Fruit fly (Drosophila melanogaster): ENCODE data around the gene tgo.
A peak's percentile ranks its signal among the peaks of the same experiment; 100 is the strongest.

Gene tgo

DNA sequence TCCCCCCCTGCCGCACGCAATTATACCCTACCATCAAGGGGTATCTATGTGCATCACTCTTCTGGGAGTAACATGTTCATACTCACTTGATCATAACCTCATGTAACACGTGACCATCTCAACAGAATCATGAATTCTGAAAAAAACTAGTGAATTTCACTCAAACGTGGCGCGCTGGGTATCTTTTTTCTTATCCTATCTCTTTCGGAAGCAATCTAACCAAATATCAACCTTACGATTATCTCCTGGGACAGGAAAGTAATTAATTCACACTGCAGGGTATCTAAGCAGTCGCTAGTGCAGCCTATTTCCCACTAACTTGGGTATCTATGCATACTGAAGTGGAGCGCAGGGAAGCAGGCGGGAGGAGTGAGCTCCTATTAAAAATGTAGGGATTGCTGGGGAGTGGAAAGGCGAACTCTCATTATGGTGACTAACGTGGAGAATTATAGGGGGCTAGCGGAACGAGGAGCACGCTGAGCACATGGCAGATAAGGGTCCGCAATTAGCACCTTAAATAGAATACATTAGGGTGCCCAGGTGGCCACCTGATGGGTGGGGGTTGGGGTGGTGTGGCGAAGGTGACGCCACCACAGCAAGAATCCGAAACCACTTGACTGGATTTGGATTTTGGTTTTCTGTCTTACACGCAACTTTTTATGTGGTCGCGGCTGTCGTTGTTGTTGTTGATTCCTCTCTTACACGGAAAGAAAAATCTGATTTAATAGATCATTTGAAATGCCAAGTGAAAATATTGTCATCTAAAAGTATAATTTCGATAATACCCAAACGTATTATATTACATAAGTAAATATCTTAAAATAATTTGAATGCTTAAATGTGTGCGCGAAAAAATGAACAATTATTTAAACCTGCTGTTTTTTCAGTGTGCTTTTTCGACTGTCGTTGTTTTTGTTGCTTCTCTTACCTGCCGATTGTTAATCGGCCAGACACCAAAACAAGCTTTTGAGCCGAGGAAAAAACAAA, 35.6 kb upstream of the tgo start (continued):
- TF ChIP-seq Met (GFP tag; optimal IDR thresholded peaks at IDR 0.05) (peak; percentile 93), CG8319 (GFP tag; optimal IDR thresholded peaks at IDR 0.05) (peak; percentile 68), Sox102F (GFP tag; optimal IDR thresholded peaks at IDR 0.05) (peak; percentile 90), OdsH (GFP tag; optimal IDR thresholded peaks at IDR 0.05) (peak; percentile 91), vri (GFP tag; optimal IDR thresholded peaks at IDR 0.05) (peak; percentile 94), Lpt (GFP tag; optimal IDR thresholded peaks at IDR 0.05) (peak; percentile 66), CG6792 (GFP tag; optimal IDR thresholded peaks at IDR 0.05) (peak; percentile 86), Hr4 (GFP tag; optimal IDR thresholded peaks at IDR 0.05) (peak; percentile 80), CG6854 (GFP tag; optimal IDR thresholded peaks at IDR 0.05) (peak; percentile 82), CG11294 (GFP tag; IDR thresholded peaks at IDR 0.05) (no peak), CG4318 (GFP tag; optimal IDR thresholded peaks at IDR 0.05) (peak; percentile 77), Hr39 (GFP tag; optimal IDR thresholded peaks at IDR 0.05) (peak; percentile 88), CG6163 (GFP tag; IDR thresholded peaks at IDR 0.05) (no peak), Blimp-1 (GFP tag; optimal IDR thresholded peaks at IDR 0.05) (peak; percentile 72), acj6 (GFP tag; optimal IDR thresholded peaks at IDR 0.05) (peak; percentile 90), CG7368 (GFP tag; optimal IDR thresholded peaks at IDR 0.05) (peak; percentile 79), topi (GFP tag; optimal IDR thresholded peaks at IDR 0.05) (peak; percentile 96), salr (GFP tag; optimal IDR thresholded peaks at IDR 0.05) (peak; percentile 47 to 79), Sox14 (GFP tag; optimal IDR thresholded peaks at IDR 0.05) (peak; percentile 84), CG3032 (tag; optimal IDR thresholded peaks at IDR 0.05) (peak; percentile 90), lz (GFP tag; optimal IDR thresholded peaks at IDR 0.05) (peak; percentile 90), CG10669 (GFP tag; optimal IDR thresholded peaks at IDR 0.05) (peak; percentile 86), CG10631 (GFP tag; optimal IDR thresholded peaks at IDR 0.05) (peak; percentile 88), fd85E (GFP tag; optimal IDR thresholded peaks at IDR 0.05) (peak; percentile 69), fd59A (GFP tag; optimal IDR thresholded peaks at IDR 0.05) (peak; percentile 70), dsx (GFP tag; optimal IDR thresholded peaks at IDR 0.05; ENCODE audit: poor library complexity, severe bottlenecking) (peak; percentile 93), Ets21C (GFP tag; optimal IDR thresholded peaks at IDR 0.05) (peak; percentile 76), ss (GFP tag; optimal IDR thresholded peaks at IDR 0.05) (peak; percentile 84 to 87), dac (GFP tag; optimal IDR thresholded peaks at IDR 0.05) (peak; percentile 58), CG11902 (GFP tag; optimal IDR thresholded peaks at IDR 0.05) (peak; percentile 81)

- TF ChIP-seq CG6163 (GFP tag; IDR thresholded peaks at IDR 0.05) (no peak), Sox14 (GFP tag; optimal IDR thresholded peaks at IDR 0.05) (no peak), CG34406 (GFP tag; optimal IDR thresholded peaks at IDR 0.05) (peak; percentile 25), OdsH (GFP tag; optimal IDR thresholded peaks at IDR 0.05) (peak; percentile 65), eg (GFP tag; IDR thresholded peaks at IDR 0.05) (no peak), spab (GFP tag; optimal IDR thresholded peaks at IDR 0.05) (peak; percentile 18), Ets21C (GFP tag; optimal IDR thresholded peaks at IDR 0.05) (no peak), svp (GFP tag) (no peak), CG3919 (GFP tag; optimal IDR thresholded peaks at IDR 0.05) (peak; percentile 49), CG6792 (GFP tag; optimal IDR thresholded peaks at IDR 0.05) (no peak), CG11762 (GFP tag; optimal IDR thresholded peaks at IDR 0.05; ENCODE audit: insufficient read depth) (peak; percentile 50), lz (GFP tag; optimal IDR thresholded peaks at IDR 0.05) (no peak), ss (GFP tag; optimal IDR thresholded peaks at IDR 0.05) (peak in 1 of 2 experiments; percentile 24), Blimp-1 (GFP tag; optimal IDR thresholded peaks at IDR 0.05) (no peak), Eip75B (GFP tag; optimal IDR thresholded peaks at IDR 0.05) (no peak), CG11902 (GFP tag; optimal IDR thresholded peaks at IDR 0.05) (no peak), CG15336 (GFP tag; IDR thresholded peaks at IDR 0.05) (no peak), cyc (GFP tag; optimal IDR thresholded peaks at IDR 0.05) (peak; percentile 3), Lpt (GFP tag; optimal IDR thresholded peaks at IDR 0.05) (peak; percentile 52), Hr39 (GFP tag; optimal IDR thresholded peaks at IDR 0.05) (no peak), dsx (GFP tag; optimal IDR thresholded peaks at IDR 0.05; ENCODE audit: poor library complexity, severe bottlenecking) (peak; percentile 50), vri (GFP tag; optimal IDR thresholded peaks at IDR 0.05) (peak; percentile 12), CG6854 (GFP tag; optimal IDR thresholded peaks at IDR 0.05) (no peak), net (GFP tag; optimal IDR thresholded peaks at IDR 0.05) (peak; percentile 43), pdm3 (GFP tag; optimal IDR thresholded peaks at IDR 0.05) (peak; percentile 41), CG4318 (GFP tag; optimal IDR thresholded peaks at IDR 0.05) (peak; percentile 42), CG3032 (tag; optimal IDR thresholded peaks at IDR 0.05) (peak; percentile 32), Eip78C (GFP tag) (peak; percentile 94), Sox15 (GFP tag; optimal IDR thresholded peaks at IDR 0.05) (no peak), CG16779 (tag; optimal IDR thresholded peaks at IDR 0.05) (no peak), Ets96B (tag; optimal IDR thresholded peaks at IDR 0.05) (peak; percentile 29)
Observed at dm6 chr3R:9054442-9055118, 34.8 kb upstream of the tgo start.

Data from whole organism, prepupa.